Worm (Caenorhabditis elegans): ENCODE data around the gene T07A5.1.

Gene T07A5.1

DNA sequence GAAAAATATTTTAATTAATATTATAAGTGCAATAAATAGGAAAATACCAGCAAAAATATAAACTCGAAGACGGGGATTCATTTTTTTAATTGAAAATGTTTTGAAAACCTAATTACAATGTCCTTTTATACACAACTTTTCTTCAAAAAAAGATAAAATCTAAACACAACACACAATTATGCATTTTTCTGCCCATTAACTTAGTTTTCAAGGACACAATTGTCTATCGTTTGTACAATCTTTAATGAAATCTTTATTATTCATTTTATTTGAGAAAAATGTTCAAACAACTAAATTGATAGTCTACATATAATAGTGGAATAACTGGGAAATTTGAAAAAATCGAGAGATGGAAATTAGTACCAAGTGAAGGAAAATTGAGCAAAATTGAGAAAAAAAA is at the start of gene T07A5.1:
TSS of gene T07A5.1 (minus strand) at position 149 of the 400 bp plus-strand sequence.
- TF ChIP-seq D1046.2 (GFP tag; IDR thresholded peaks at IDR 0.05) (no peak), dmd-8 (GFP tag; IDR thresholded peaks at IDR 0.05) (no peak), fkh-10 (GFP tag; optimal IDR thresholded peaks at IDR 0.05) (no peak), ztf-11 (tag; optimal IDR thresholded peaks at IDR 0.05) (no peak), daf-8 (GFP tag; IDR thresholded peaks at IDR 0.05) (no peak), F49E8.2 (tag; optimal IDR thresholded peaks at IDR 0.05; ENCODE audit: borderline replicate concordance) (no peak), nhr-48 (tag; optimal IDR thresholded peaks at IDR 0.05) (no peak), nhr-42 (GFP tag; IDR thresholded peaks at IDR 0.05) (no peak), zip-11 (GFP tag; IDR thresholded peaks at IDR 0.05) (no peak)

DNA sequence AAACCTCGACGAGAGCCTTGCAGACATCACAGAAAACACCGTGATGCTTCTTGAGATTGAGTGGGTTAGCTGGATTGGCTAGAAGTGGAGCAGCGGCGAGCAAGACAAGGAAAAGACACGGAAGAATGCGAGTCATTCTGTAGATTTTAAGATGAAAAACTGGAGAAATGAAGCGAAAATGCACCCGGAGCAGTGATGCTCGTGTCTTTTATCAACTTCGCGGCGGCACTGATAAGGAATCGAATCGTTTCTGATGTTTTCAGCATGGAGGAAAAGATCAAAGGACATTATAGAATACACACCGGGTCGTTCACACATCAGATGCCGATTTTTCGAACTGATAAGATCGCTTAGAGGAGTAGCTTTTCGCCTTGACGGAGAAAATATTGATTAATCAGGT is 49.4 kb upstream of the T07A5.1 start, which contains the start of gene spp-1:
TSS of gene spp-1 (minus strand) at position 287 of the 400 bp plus-strand sequence.
- TF ChIP-seq mep-1 (tag; optimal IDR thresholded peaks at IDR 0.05) (peak; percentile 41), gei-8 (GFP tag; optimal IDR thresholded peaks at IDR 0.05) (no peak), aha-1 (tag) (peak; percentile 76), daf-16 (GFP tag; optimal IDR thresholded peaks at IDR 0.05) (no peak), daf-16 (tag; optimal IDR thresholded peaks at IDR 0.05) (peak; percentile 87), ama-1 (optimal IDR thresholded peaks at IDR 0.05) (peak; percentile 81), mes-2 (tag; optimal IDR thresholded peaks at IDR 0.05; ENCODE audit: poor library complexity, severe bottlenecking) (peak; percentile 27), hlh-30 (tag; optimal IDR thresholded peaks at IDR 0.05; ENCODE audit: insufficient read depth) (peak; percentile 43), nhr-10 (tag; optimal IDR thresholded peaks at IDR 0.05) (peak; percentile 17), nhr-28 (tag; optimal IDR thresholded peaks at IDR 0.05) (peak; percentile 58), ceh-82 (tag; optimal IDR thresholded peaks at IDR 0.05) (no peak), nhr-102 (tag; optimal IDR thresholded peaks at IDR 0.05) (peak; percentile 22), nhr-48 (tag; optimal IDR thresholded peaks at IDR 0.05) (peak; percentile 57), tag-97 (GFP tag; IDR thresholded peaks at IDR 0.05) (no peak), set-16 (GFP tag; IDR thresholded peaks at IDR 0.05) (no peak), hlh-11 (tag; optimal IDR thresholded peaks at IDR 0.05) (peak; percentile 84), lsy-2 (tag; optimal IDR thresholded peaks at IDR 0.05) (peak in 1 of 2 experiments; percentile 30), nhr-77 (tag; optimal IDR thresholded peaks at IDR 0.05) (peak; percentile 4), dve-1 (tag; optimal IDR thresholded peaks at IDR 0.05; ENCODE audit: insufficient read depth) (peak; percentile 90), dmd-6 (GFP tag; IDR thresholded peaks at IDR 0.05) (peak; percentile 67), mdl-1 (tag; optimal IDR thresholded peaks at IDR 0.05) (peak in 1 of 2 experiments; percentile 13), php-3 (GFP tag; IDR thresholded peaks at IDR 0.05) (no peak), mxl-3 (GFP tag; optimal IDR thresholded peaks at IDR 0.05) (no peak), ceh-32 (tag; optimal IDR thresholded peaks at IDR 0.05; ENCODE audit: poor library complexity) (no peak), pqm-1 (tag; optimal IDR thresholded peaks at IDR 0.05) (peak; percentile 86)

ce11 chrIII:10354591-10354990 is 48.6 kb upstream of the T07A5.1 start:
- peak; percentile 60 for TF ChIP-seq dve-1 (tag; optimal IDR thresholded peaks at IDR 0.05; ENCODE audit: insufficient read depth)
- peak; percentile 34 for TF ChIP-seq nhr-77 (tag; optimal IDR thresholded peaks at IDR 0.05)
- TF ChIP-seq aha-1 (tag): peak; percentile 83
- no peak for TF ChIP-seq lir-3 (tag; optimal IDR thresholded peaks at IDR 0.05)
- TF ChIP-seq daf-16 (GFP tag; optimal IDR thresholded peaks at IDR 0.05): peak in 1 of 2 experiments; percentile 6
- peak; percentile 63 for TF ChIP-seq daf-16 (tag; optimal IDR thresholded peaks at IDR 0.05)
- peak; percentile 32 for TF ChIP-seq duxl-1 (tag; optimal IDR thresholded peaks at IDR 0.05; ENCODE audit: poor library complexity)
- no peak for TF ChIP-seq ces-1 (GFP tag; optimal IDR thresholded peaks at IDR 0.05)
- TF ChIP-seq zfp-3 (GFP tag; conservative IDR thresholded peaks at IDR 0.05): 0 out of 2 replicates have a peak, but pooled peaks have one; percentile 49

DNA sequence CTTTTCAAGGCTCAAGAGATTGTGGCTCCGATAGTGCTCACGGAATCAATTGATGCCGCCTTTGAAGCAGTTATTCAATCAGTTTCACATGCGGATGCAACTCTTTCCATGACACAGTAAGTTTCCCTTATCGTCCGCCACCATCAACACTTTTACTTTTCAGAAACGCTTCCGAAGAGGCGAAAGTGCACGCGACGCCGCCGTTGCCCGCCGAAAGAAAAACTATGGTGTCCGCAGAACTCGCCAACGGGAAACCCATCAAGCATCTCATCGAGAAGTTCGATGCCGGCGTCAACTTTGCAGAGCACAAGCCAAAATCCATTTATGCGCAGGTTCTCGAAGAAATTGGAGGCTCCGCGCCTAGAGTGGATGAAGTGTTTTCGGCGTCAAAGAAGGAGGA is 47.4 kb upstream of the T07A5.1 start:
- TF ChIP-seq ceh-20 (GFP tag; IDR thresholded peaks at IDR 0.05) (no peak), lir-3 (tag; optimal IDR thresholded peaks at IDR 0.05) (no peak), hif-1 (tag; optimal IDR thresholded peaks at IDR 0.05) (no peak), snpc-4 (tag; optimal IDR thresholded peaks at IDR 0.05) (no peak), aha-1 (tag) (no peak), nhr-6 (tag; optimal IDR thresholded peaks at IDR 0.05) (no peak), mep-1 (tag; optimal IDR thresholded peaks at IDR 0.05) (no peak), tra-1 (GFP tag; IDR thresholded peaks at IDR 0.05) (no peak), nhr-48 (tag; optimal IDR thresholded peaks at IDR 0.05) (no peak), unc-39 (tag; optimal IDR thresholded peaks at IDR 0.05) (no peak), sdz-12 (GFP tag; optimal IDR thresholded peaks at IDR 0.05) (no peak), unc-130 (GFP tag; optimal IDR thresholded peaks at IDR 0.05) (no peak), ztf-7 (tag; optimal IDR thresholded peaks at IDR 0.05) (no peak), lin-38 (GFP tag; IDR thresholded peaks at IDR 0.05) (no peak), php-3 (GFP tag; IDR thresholded peaks at IDR 0.05) (no peak), nhr-10 (tag; optimal IDR thresholded peaks at IDR 0.05) (no peak)
